Worm (Caenorhabditis elegans): ENCODE results near the gene K04H4.5.

DNA sequence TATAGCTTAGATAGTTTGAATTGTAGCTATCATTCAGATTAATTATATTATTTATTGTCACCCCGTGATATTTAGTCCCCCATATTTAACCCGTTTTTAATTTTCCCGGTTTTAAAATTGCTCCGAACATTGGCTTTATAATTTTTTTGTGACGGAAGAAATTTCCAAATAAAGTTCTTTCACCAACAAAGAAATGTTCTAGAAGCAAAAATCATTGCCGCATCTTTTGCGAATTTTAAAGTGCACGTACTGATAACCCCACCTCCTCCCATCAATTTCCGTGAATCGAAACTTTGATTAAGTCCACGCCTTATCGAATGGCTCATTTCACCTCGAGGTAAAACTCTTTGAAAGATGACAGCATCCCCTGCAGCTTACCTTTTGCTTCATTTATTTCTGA, 34.4 kb upstream of the K04H4.5 start, which contains the start of gene C40H1.7:
- TF ChIP-seq ztf-29 (GFP tag; IDR thresholded peaks at IDR 0.05) (no peak), ztf-23 (GFP tag; IDR thresholded peaks at IDR 0.05) (no peak), flt-1 (GFP tag; IDR thresholded peaks at IDR 0.05) (no peak), tab-1 (GFP tag; IDR thresholded peaks at IDR 0.05) (no peak), cog-1 (tag; optimal IDR thresholded peaks at IDR 0.05) (no peak), T22C8.4 (GFP tag; IDR thresholded peaks at IDR 0.05) (no peak), ref-1 (GFP tag; conservative IDR thresholded peaks at IDR 0.05) (no peak), med-1 (GFP tag; optimal IDR thresholded peaks at IDR 0.05; ENCODE audit: insufficient read depth) (no peak), klf-2 (GFP tag; conservative IDR thresholded peaks at IDR 0.05) (no peak)

Measured in whole organism, midembryonic.